Fruit fly (Drosophila melanogaster) whole organism, wandering third instar larva: ENCODE results near the gene CG16762.
A peak's percentile ranks its signal among the peaks of the same experiment; 100 is the strongest.

ENCODE experiments used
- Abd-B ChIP-seq: fragments of >200 bp; optimal IDR thresholded peaks from 2 replicates; lab custom pipeline; 2017; ENCODE audit warnings: missing biosample characterization, missing genetic modification characterization
- CrebA ChIP-seq: fragments of 200-800 bp; sonication (Bioruptor generic); optimal IDR thresholded peaks from 2 replicates; lab custom pipeline; 2016; ENCODE audit warnings: missing biosample characterization, mild to moderate bottlenecking, missing genetic modification characterization, borderline replicate concordance
- Dfd ChIP-seq: fragments of >200 bp; optimal IDR thresholded peaks from 2 replicates; lab custom pipeline; 2017; ENCODE audit warnings: missing biosample characterization, missing genetic modification characterization
- GATAd ChIP-seq: sonication (Bioruptor generic); optimal IDR thresholded peaks from 2 replicates; lab custom pipeline; 2016; ENCODE audit warnings: missing biosample characterization, missing genetic modification characterization
- Hr78 ChIP-seq: fragments of >200 bp; optimal IDR thresholded peaks from 2 replicates; lab custom pipeline; 2017; ENCODE audit warnings: missing biosample characterization, missing genetic modification characterization
- Hr83 ChIP-seq: fragments of 200-300 bp; sonication (Bioruptor generic); optimal IDR thresholded peaks from 2 replicates; lab custom pipeline; 2016; ENCODE audit warnings: missing biosample characterization, mild to moderate bottlenecking, missing genetic modification characterization, moderate library complexity; ENCODE audit not compliant: poor library complexity, severe bottlenecking
- Myc ChIP-seq: fragments of >200 bp; optimal IDR thresholded peaks from 2 replicates; lab custom pipeline; 2017
- N ChIP-seq: fragments of >200 bp; optimal IDR thresholded peaks from 2 replicates; lab custom pipeline; 2018; ENCODE audit warnings: missing biosample characterization, missing external identifiers, missing genetic modification characterization
- OdsH ChIP-seq: fragments of 200-800 bp; sonication (Bioruptor generic); optimal IDR thresholded peaks from 2 replicates; lab custom pipeline; 2016; ENCODE audit warnings: missing biosample characterization, mild to moderate bottlenecking, missing genetic modification characterization
- Rel ChIP-seq, 2 experiments: fragments of 200-800 bp; sonication (Bioruptor generic) in 1 of 2; optimal IDR thresholded peaks; 2 replicates in 1 of 2; 3 replicates in 1 of 2; lab custom pipeline; 2016 to 2019; ENCODE audit warnings: mild to moderate bottlenecking in 2 of 2, missing biosample characterization in 2 of 2, missing genetic modification characterization in 2 of 2, moderate library complexity in 1 of 2
- Sp1 ChIP-seq: fragments of 200-800 bp; sonication (Bioruptor generic); optimal IDR thresholded peaks from 3 replicates; lab custom pipeline; 2019; ENCODE audit warnings: missing biosample characterization, mild to moderate bottlenecking, missing genetic modification characterization, moderate library complexity
- Vsx2 ChIP-seq: fragments of 200-300, 225-300 bp; sonication (Bioruptor generic); optimal IDR thresholded peaks from 2 replicates; lab custom pipeline; 2018; ENCODE audit warnings: missing biosample characterization, missing genetic modification characterization; ENCODE audit not compliant: partially characterized antibody
- br ChIP-seq: fragments of 200-800 bp; sonication (Bioruptor generic); optimal IDR thresholded peaks from 2 replicates; lab custom pipeline; 2016; ENCODE audit warnings: missing biosample characterization, missing genetic modification characterization
- ey ChIP-seq: fragments of 200-800 bp; sonication (Bioruptor generic); optimal IDR thresholded peaks from 2 replicates; lab custom pipeline; 2016; ENCODE audit warnings: missing biosample characterization, missing genetic modification characterization
- h ChIP-seq: fragments of 200-800 bp; sonication (Bioruptor generic); optimal IDR thresholded peaks from 3 replicates; lab custom pipeline; 2016; ENCODE audit warnings: missing biosample characterization, mild to moderate bottlenecking, missing genetic modification characterization
- jim ChIP-seq: fragments of 175-275, 200-325 bp; sonication (Bioruptor generic); optimal IDR thresholded peaks from 2 replicates; lab custom pipeline; 2016; ENCODE audit warnings: missing biosample characterization, mild to moderate bottlenecking, missing genetic modification characterization
- lola ChIP-seq: fragments of >200 bp; optimal IDR thresholded peaks from 2 replicates; lab custom pipeline; 2017; ENCODE audit warnings: missing biosample characterization, missing genetic modification characterization
- pan ChIP-seq: fragments of >200 bp; optimal IDR thresholded peaks from 2 replicates; lab custom pipeline; 2017
- psq ChIP-seq: fragments of 200-800 bp; sonication (Bioruptor generic); optimal IDR thresholded peaks from 3 replicates; lab custom pipeline; 2017; ENCODE audit warnings: missing biosample characterization, mild to moderate bottlenecking, missing genetic modification characterization, moderate library complexity
- rgr ChIP-seq: fragments of 200-800 bp; sonication (Bioruptor generic); optimal IDR thresholded peaks from 3 replicates; lab custom pipeline; 2016; ENCODE audit warnings: missing biosample characterization, mild to moderate bottlenecking, missing genetic modification characterization
- sage ChIP-seq: fragments of 200-800 bp; sonication (Bioruptor generic); optimal IDR thresholded peaks from 2 replicates; lab custom pipeline; 2016; ENCODE audit warnings: missing biosample characterization, mild to moderate bottlenecking, missing genetic modification characterization
- sv ChIP-seq: fragments of 200-800 bp; sonication (Bioruptor generic); optimal IDR thresholded peaks from 3 replicates; lab custom pipeline; 2016; ENCODE audit warnings: missing biosample characterization, missing genetic modification characterization
- tai ChIP-seq: sonication (Bioruptor generic); optimal IDR thresholded peaks from 2 replicates; lab custom pipeline; 2016; ENCODE audit warnings: missing biosample characterization, missing genetic modification characterization
- usp ChIP-seq: fragments of >200 bp; optimal IDR thresholded peaks from 2 replicates; lab custom pipeline; 2017; ENCODE audit warnings: missing biosample characterization, missing genetic modification characterization

Gene CG16762

dm6 chr3L:2428488-2429302 is 46.7 kb downstream of the CG16762 start:
- TF ChIP-seq sv (GFP tag; lab: Kevin White, UChicago) (no peak), psq (GFP tag; lab: Kevin White, UChicago) (peak; percentile 29), CrebA (no peak), Vsx2 (no peak), Dfd (GFP tag; lab: Kevin White, UChicago) (no peak), tai (GFP tag; lab: Kevin White, UChicago) (no peak), GATAd (GFP tag; lab: Kevin White, UChicago) (no peak), br (GFP tag; lab: Kevin White, UChicago) (peak; percentile 89), Rel (GFP tag; optimal IDR thresholded peaks at IDR 0.05; lab: Kevin White, UChicago) (no peak), Rel (tag; optimal IDR thresholded peaks at IDR 0.05; lab: Kevin White, UChicago) (peak; percentile 36), Hr78 (GFP tag; lab: Kevin White, UChicago) (no peak), N (peak; percentile 39), usp (GFP tag; lab: Kevin White, UChicago) (no peak), Sp1 (GFP tag; lab: Kevin White, UChicago) (peak; percentile 54), sage (GFP tag; lab: Kevin White, UChicago) (no peak), rgr (peak; percentile 9)
- TF ChIP-seq, all 38 proteins: peak for 6

- TF ChIP-seq psq (GFP tag; lab: Kevin White, UChicago) = no peak
- TF ChIP-seq Dfd (GFP tag; lab: Kevin White, UChicago) = peak; percentile 47
Observed at dm6 chr3L:2427151-2427550, 48.3 kb downstream of the CG16762 start.

DNA sequence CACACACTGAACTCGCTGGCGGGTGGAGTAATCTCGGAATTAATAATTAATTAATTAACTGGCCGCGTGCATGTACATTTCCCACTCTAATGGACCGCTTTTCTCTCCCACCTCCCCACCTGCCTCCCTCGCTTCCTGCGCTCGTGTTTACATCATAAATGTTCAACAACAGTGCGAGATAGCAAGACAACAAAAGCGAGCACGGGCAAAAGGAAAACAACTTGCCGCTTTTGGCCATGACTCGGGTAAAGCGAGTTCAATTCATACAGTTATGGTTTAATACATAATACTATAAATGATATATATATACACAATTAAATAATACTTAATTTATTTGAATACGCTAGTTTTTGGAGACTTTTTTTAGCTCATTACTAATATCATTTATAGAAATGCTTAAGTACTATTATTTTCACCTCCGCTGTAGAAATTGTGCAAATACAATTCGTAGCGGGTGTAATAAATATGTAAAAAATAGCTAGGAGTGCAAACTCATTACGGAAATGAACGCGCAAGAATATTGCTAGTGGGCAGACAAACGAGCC is 48.9 kb downstream of the CG16762 start:
- TF ChIP-seq Abd-B (GFP tag; lab: Kevin White, UChicago) = no peak
- TF ChIP-seq, all 38 proteins: peak for 0

dm6 chr3L:2425687-2426086 is 49.7 kb downstream of the CG16762 start:
- TF ChIP-seq br (GFP tag; lab: Kevin White, UChicago) (no peak), Abd-B (GFP tag; lab: Kevin White, UChicago) (no peak), pan (lab: Kevin White, UChicago) (no peak), Hr83 (GFP tag; lab: Kevin White, UChicago) (no peak), lola (GFP tag; lab: Kevin White, UChicago) (no peak), N (no peak), Dfd (GFP tag; lab: Kevin White, UChicago) (no peak), ey (GFP tag; lab: Kevin White, UChicago) (no peak), h (GFP tag; lab: Kevin White, UChicago) (no peak), tai (GFP tag; lab: Kevin White, UChicago) (no peak), rgr (no peak), OdsH (GFP tag; lab: Kevin White, UChicago) (no peak), Myc (lab: Kevin White, UChicago) (no peak), jim (GFP tag; lab: Kevin White, UChicago) (no peak)
